Worm (Caenorhabditis elegans): Measurements from ENCODE around the gene D2023.3.

D2023.3 gene

DNA sequence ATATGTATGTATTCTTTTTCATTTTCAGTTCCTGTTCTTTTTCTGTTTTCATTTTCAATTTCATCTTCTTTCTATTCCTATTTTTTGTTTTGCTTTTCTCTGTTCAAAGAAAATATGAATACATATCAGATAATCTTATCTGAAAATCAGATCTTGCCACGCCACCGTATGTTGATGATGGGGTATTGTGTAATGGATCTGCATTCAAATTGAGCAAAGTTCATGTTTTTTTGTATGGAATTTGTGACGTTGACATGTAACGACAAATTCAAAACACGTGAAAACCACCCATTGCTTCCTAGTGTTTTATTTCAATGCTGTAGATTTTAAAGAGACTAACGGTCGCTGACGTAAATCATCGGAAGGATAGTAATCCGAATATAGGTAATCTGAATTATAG, 46.5 kb upstream of the D2023.3 start:
- TF ChIP-seq lin-1 (GFP tag; IDR thresholded peaks at IDR 0.05) (no peak), aha-1 (tag) (peak; percentile 65)

DNA sequence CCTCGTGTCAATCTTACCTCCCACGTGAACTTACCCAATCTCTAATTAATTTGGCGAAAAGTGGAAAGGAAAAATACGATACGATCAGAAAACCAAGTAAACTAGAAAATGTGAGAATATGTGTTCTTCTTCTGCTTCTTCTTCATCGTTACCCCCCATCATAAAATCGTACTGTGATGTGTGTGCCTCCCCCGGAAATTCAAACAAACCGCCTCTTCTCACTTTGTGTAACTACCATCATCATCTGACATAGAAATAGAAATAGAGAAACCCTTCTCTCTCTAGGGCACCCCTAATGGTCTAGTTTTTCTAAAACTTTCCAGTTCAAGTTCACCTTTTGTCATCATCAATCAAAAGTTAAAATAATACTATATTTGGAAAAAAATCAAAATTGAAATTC, 45.9 kb upstream of the D2023.3 start:
- TF ChIP-seq vab-7 (GFP tag; IDR thresholded peaks at IDR 0.05) (no peak), rbr-2 (tag; optimal IDR thresholded peaks at IDR 0.05) (no peak), mep-1 (tag; optimal IDR thresholded peaks at IDR 0.05) (peak; percentile 4), aha-1 (tag) (peak; percentile 97), mdl-1 (tag; optimal IDR thresholded peaks at IDR 0.05) (peak; percentile 8 to 17), hlh-11 (tag; optimal IDR thresholded peaks at IDR 0.05) (peak; percentile 1), dmd-6 (GFP tag; IDR thresholded peaks at IDR 0.05) (peak; percentile 25; the same call in 1 of the 2 replicates), daf-19 (GFP tag; conservative IDR thresholded peaks at IDR 0.05) (no peak), nhr-28 (tag; optimal IDR thresholded peaks at IDR 0.05) (peak; percentile 25), fkh-10 (GFP tag; optimal IDR thresholded peaks at IDR 0.05) (no peak), hlh-30 (tag; optimal IDR thresholded peaks at IDR 0.05; ENCODE audit: insufficient read depth) (peak; percentile 39), T26A8.4 (GFP tag; IDR thresholded peaks at IDR 0.05) (no peak)

DNA sequence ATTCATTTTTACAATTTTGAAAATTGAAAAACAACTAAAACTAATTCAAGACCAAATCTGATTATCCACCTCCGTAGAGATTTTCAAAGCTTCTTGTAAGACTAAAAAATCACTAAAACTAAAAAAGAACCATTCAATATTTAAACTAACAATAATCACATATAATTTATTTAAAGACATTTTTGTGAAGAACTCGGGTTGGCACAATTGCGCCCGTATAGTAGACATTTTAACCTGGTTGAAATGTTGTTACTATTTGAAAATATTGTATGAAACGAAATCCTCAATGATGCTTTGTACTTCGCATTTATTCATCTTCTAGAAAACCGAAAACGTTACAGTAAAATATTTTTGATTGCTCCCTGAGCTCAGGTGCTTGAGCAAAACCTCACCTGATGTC, 44.2 kb upstream of the D2023.3 start:
- TF ChIP-seq unc-62 (GFP tag; optimal IDR thresholded peaks at IDR 0.05 in 1 of 2) (peak in 1 of 2 experiments; percentile 74), unc-62 (tag; optimal IDR thresholded peaks at IDR 0.05) (no peak), aha-1 (tag) (peak; percentile 75), D1046.2 (GFP tag; IDR thresholded peaks at IDR 0.05) (no peak)

DNA sequence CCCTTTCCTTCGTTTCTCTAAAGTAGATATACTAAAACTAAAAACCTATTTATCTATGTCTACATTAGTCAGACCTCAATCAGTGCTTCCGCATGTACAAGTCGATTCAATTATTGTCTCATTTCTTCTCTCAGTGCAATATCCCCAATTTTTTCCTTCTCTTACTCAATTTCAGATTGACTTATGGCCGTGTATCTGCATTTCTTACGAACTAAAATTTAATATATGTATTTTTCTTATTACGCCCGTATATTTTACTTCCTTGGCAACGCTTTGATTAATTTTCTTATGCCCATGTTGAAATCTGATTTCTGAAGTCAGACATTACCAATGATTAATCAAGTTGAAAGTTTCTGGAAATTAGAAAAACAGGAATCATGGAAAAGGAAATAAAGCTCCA, 43.1 kb upstream of the D2023.3 start:
- peak; percentile 60 for TF ChIP-seq ces-1 (GFP tag; optimal IDR thresholded peaks at IDR 0.05)
- peak in 1 of 2 experiments; percentile 14 for TF ChIP-seq lsy-2 (tag; optimal IDR thresholded peaks at IDR 0.05)
- no peak for TF ChIP-seq sdz-12 (GFP tag; optimal IDR thresholded peaks at IDR 0.05)
- TF ChIP-seq nhr-11 (tag; optimal IDR thresholded peaks at IDR 0.05), result peak; percentile 42
- no peak for TF ChIP-seq mes-2 (tag; optimal IDR thresholded peaks at IDR 0.05; ENCODE audit: poor library complexity, severe bottlenecking)
- TF ChIP-seq unc-62 (GFP tag; optimal IDR thresholded peaks at IDR 0.05 in 1 of 2), result peak in 1 of 2 experiments; percentile 43
- TF ChIP-seq unc-62 (tag; optimal IDR thresholded peaks at IDR 0.05), result no peak
- peak; percentile 12 for TF ChIP-seq F37D6.2 (tag; optimal IDR thresholded peaks at IDR 0.05)
- peak; percentile 8 for TF ChIP-seq rbr-2 (tag; optimal IDR thresholded peaks at IDR 0.05)
- no peak for TF ChIP-seq ceh-62 (tag; optimal IDR thresholded peaks at IDR 0.05)

DNA sequence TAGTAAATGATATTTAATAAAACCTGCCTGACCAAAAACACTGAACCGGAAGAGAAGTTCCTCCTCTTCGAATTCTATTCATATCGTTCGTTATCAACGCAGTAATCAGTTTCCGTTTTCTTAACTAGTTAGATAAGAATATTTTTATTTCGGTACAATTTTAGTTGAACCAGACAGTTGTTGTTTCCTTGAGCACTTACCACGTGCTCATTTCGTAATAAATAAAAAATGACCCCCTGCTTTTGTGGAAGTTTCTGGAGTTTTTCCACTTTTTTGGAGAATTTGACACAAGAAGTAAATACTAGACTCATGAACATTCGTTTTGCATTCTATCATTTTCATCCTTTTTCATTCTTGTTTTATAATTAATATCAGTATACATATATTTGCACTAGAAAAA, 41.9 kb upstream of the D2023.3 start:
- TF ChIP-seq lsy-2 (tag; optimal IDR thresholded peaks at IDR 0.05) (no peak), mdl-1 (tag; optimal IDR thresholded peaks at IDR 0.05) (peak in 1 of 2 experiments; percentile 8), hmg-1.1 (GFP tag; IDR thresholded peaks at IDR 0.05) (no peak), nhr-76 (tag; optimal IDR thresholded peaks at IDR 0.05) (no peak), T26A8.4 (GFP tag; IDR thresholded peaks at IDR 0.05) (no peak), dmd-9 (GFP tag; IDR thresholded peaks at IDR 0.05) (no peak), hif-1 (tag; optimal IDR thresholded peaks at IDR 0.05) (no peak), daf-16 (GFP tag; optimal IDR thresholded peaks at IDR 0.05) (no peak), daf-16 (tag; optimal IDR thresholded peaks at IDR 0.05) (peak; percentile 52), dve-1 (tag; optimal IDR thresholded peaks at IDR 0.05; ENCODE audit: insufficient read depth) (peak; percentile 10), snpc-4 (tag; optimal IDR thresholded peaks at IDR 0.05) (no peak), hlh-11 (tag; optimal IDR thresholded peaks at IDR 0.05) (no peak), cey-2 (tag; optimal IDR thresholded peaks at IDR 0.05; ENCODE audit: borderline replicate concordance, insufficient read depth) (no peak), zip-2 (tag; optimal IDR thresholded peaks at IDR 0.05) (no peak), dmd-6 (GFP tag; IDR thresholded peaks at IDR 0.05) (no peak), nhr-42 (GFP tag; IDR thresholded peaks at IDR 0.05) (no peak), ces-1 (GFP tag; optimal IDR thresholded peaks at IDR 0.05) (no peak)

Data from whole organism, L4 larva.